Worm (Caenorhabditis elegans) whole organism, young adult: ENCODE measurements around the gene srg-28.

Experiments
- athp-1 ChIP-seq: sonication (generic microtip); optimal IDR thresholded peaks from 2 replicates; lab custom pipeline; 2017; ENCODE audit warnings: mild to moderate bottlenecking, missing genetic modification characterization, missing compliant biosample characterization
- hsf-1 ChIP-seq: fragments of 200-800 bp; sonication (Bioruptor generic); IDR thresholded peaks from 2 replicates; pipeline ENCODE4 v1.3.6; 2022; ENCODE audit warnings: missing genetic modification reagents, missing genetic modification characterization, missing compliant biosample characterization
- unc-62 ChIP-seq: fragments of 150-350 bp; optimal IDR thresholded peaks from 2 replicates; lab custom pipeline; 2014; ENCODE audit warnings: missing biosample characterization, missing genetic modification reagents, missing genetic modification characterization
- zfh-2 ChIP-seq: fragments of 200-800 bp; sonication (Bioruptor generic); conservative IDR thresholded peaks from 2 replicates; pipeline ENCODE4 v1.3.6; 2022; ENCODE audit warnings: missing genetic modification reagents, missing genetic modification characterization, missing compliant biosample characterization

ce11 chrV:5288676-5289075 is 46.0 kb upstream of the srg-28 start:
- no peak for TF ChIP-seq zfh-2
- TF ChIP-seq hsf-1: no peak
- no peak for TF ChIP-seq athp-1 (tag; lab: Kevin White, UChicago)
- no peak for TF ChIP-seq unc-62 (GFP tag; lab: Kevin White, UChicago)
